Worm (Caenorhabditis elegans): ENCODE results near the gene mnat-1.

ce11 chrII:2473270-2473669, 5.2 kb downstream of the mnat-1 start, which contains the start of gene tsr-1:
- no peak for TF ChIP-seq med-1 (GFP tag; optimal IDR thresholded peaks at IDR 0.05; ENCODE audit: insufficient read depth)
- TF ChIP-seq flt-1 (GFP tag; IDR thresholded peaks at IDR 0.05) = no peak
- TF ChIP-seq klf-2 (GFP tag; conservative IDR thresholded peaks at IDR 0.05) = no peak
- no peak for TF ChIP-seq ref-1 (GFP tag; conservative IDR thresholded peaks at IDR 0.05)
- no peak for TF ChIP-seq T22C8.4 (GFP tag; IDR thresholded peaks at IDR 0.05)
- TF ChIP-seq tab-1 (GFP tag; IDR thresholded peaks at IDR 0.05) = no peak
- no peak for TF ChIP-seq ztf-29 (GFP tag; IDR thresholded peaks at IDR 0.05)
- no peak for TF ChIP-seq cog-1 (tag; optimal IDR thresholded peaks at IDR 0.05)

Measured in whole organism, midembryonic.